Worm (Caenorhabditis elegans): ENCODE data around the gene Y105C5B.3.

Y105C5B.3 gene

ce11 chrIV:15853820-15854426 is 30.1 kb upstream of the Y105C5B.3 start:
- TF ChIP-seq dpl-1 (GFP tag; optimal IDR thresholded peaks at IDR 0.05), result no peak
- no peak for TF ChIP-seq egl-13 (tag; optimal IDR thresholded peaks at IDR 0.05)
- TF ChIP-seq ceh-8 (GFP tag; optimal IDR thresholded peaks at IDR 0.05), result peak; percentile 65
- no peak for TF ChIP-seq fkh-8 (tag; optimal IDR thresholded peaks at IDR 0.05)

- no peak for TF ChIP-seq lin-15B (tag; optimal IDR thresholded peaks at IDR 0.05)
Measured at ce11 chrIV:15861499-15861898, 22.5 kb upstream of the Y105C5B.3 start.

DNA sequence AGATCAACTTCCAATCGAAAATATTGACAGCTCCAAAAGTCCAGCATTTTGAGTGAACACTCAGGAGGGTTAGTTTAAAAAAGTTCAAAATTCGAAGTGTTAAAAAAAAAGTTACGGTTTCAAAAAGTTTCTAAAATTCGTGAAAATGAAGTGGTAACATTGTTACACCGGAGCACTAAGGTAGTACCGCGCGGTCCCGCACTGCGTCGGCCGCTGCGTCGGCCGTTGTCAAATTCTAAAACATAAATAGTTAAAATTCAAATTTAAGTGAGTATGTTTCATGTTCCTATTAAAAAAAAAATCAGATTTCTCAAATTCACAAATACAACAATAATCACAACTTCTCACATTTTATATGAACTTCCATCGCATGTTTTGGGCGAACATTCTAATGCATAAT is 15.7 kb upstream of the Y105C5B.3 start:
- TF ChIP-seq ceh-90 (tag; optimal IDR thresholded peaks at IDR 0.05), result no peak
- no peak for TF ChIP-seq ceh-82 (tag; optimal IDR thresholded peaks at IDR 0.05)
- no peak for TF ChIP-seq sup-37 (GFP tag; optimal IDR thresholded peaks at IDR 0.05)
- no peak for TF ChIP-seq ceh-63 (GFP tag; optimal IDR thresholded peaks at IDR 0.05)
- TF ChIP-seq egl-13 (tag; optimal IDR thresholded peaks at IDR 0.05), result no peak
- TF ChIP-seq ceh-88 (GFP tag; IDR thresholded peaks at IDR 0.05), result no peak
- no peak for TF ChIP-seq ceh-8 (GFP tag; optimal IDR thresholded peaks at IDR 0.05)
- no peak for TF ChIP-seq mef-2 (tag; optimal IDR thresholded peaks at IDR 0.05)
- no peak for TF ChIP-seq lin-39 (tag; optimal IDR thresholded peaks at IDR 0.05)
- no peak for TF ChIP-seq fos-1 (tag; optimal IDR thresholded peaks at IDR 0.05)
- no peak for TF ChIP-seq mab-9 (GFP tag; IDR thresholded peaks at IDR 0.05)
- no peak for TF ChIP-seq unc-130 (tag; optimal IDR thresholded peaks at IDR 0.05)
- no peak for TF ChIP-seq mep-1 (tag; optimal IDR thresholded peaks at IDR 0.05)
- TF ChIP-seq hlh-4 (tag; optimal IDR thresholded peaks at IDR 0.05), result no peak
- no peak for TF ChIP-seq pag-3 (tag; optimal IDR thresholded peaks at IDR 0.05; ENCODE audit: borderline replicate concordance, insufficient read depth)

DNA sequence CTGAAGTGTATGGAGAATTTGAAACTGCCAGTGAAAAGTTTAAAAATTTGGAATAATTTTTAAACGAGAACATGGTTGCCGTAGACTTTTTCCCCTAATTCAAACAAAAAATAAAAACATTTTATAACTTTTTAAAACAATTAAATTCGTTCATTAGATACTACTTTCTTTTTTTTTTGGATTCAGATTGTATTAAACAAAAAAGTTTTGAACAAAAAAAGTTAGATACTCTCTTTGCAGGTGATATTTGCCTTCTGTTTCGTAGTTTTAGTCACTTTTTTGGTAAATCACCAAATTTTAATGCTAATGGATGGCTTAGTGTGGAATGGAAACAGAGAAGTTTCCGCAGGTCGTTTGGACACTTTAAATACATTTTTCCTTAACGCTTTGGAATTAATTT is 13.7 kb upstream of the Y105C5B.3 start, which contains the start of gene Y105C5B.1:
Gene Y105C5B.1, plus strand, starts transcription at position 301 of the 400 bp plus-strand sequence.
- TF ChIP-seq sup-37 (GFP tag; optimal IDR thresholded peaks at IDR 0.05) (no peak), elt-3 (tag; optimal IDR thresholded peaks at IDR 0.05) (no peak)

- TF ChIP-seq unc-62 (GFP tag; optimal IDR thresholded peaks at IDR 0.05), result no peak
- TF ChIP-seq nhr-12 (tag; optimal IDR thresholded peaks at IDR 0.05), result no peak
Measured at ce11 chrIV:15872633-15873032, 11.4 kb upstream of the Y105C5B.3 start, which contains the start of gene gcy-25. Gene gcy-25, plus strand, starts transcription at chrIV:15872933.

ce11 chrIV:15878262-15878661 is 5.8 kb upstream of the Y105C5B.3 start:
- no peak for TF ChIP-seq elt-3 (tag; optimal IDR thresholded peaks at IDR 0.05)
- no peak for TF ChIP-seq elt-2 (tag; optimal IDR thresholded peaks at IDR 0.05)
- TF ChIP-seq nhr-84 (tag; optimal IDR thresholded peaks at IDR 0.05), result no peak
- TF ChIP-seq zip-4 (GFP tag; optimal IDR thresholded peaks at IDR 0.05), result no peak
- TF ChIP-seq sox-4 (tag; optimal IDR thresholded peaks at IDR 0.05), result no peak
- no peak for TF ChIP-seq jun-1 (tag; optimal IDR thresholded peaks at IDR 0.05)
- TF ChIP-seq fos-1 (tag; optimal IDR thresholded peaks at IDR 0.05), result no peak
- no peak for TF ChIP-seq aly-2 (tag; optimal IDR thresholded peaks at IDR 0.05)
- no peak for TF ChIP-seq mep-1 (tag; optimal IDR thresholded peaks at IDR 0.05)
- no peak for TF ChIP-seq lir-3 (tag; optimal IDR thresholded peaks at IDR 0.05; ENCODE audit: poor library complexity)
- no peak for TF ChIP-seq hlh-17 (GFP tag; optimal IDR thresholded peaks at IDR 0.05; ENCODE audit: borderline replicate concordance)
- no peak for TF ChIP-seq unc-86 (tag; optimal IDR thresholded peaks at IDR 0.05)
- TF ChIP-seq efl-3 (GFP tag; optimal IDR thresholded peaks at IDR 0.05), result no peak
- no peak for TF ChIP-seq skn-1 (tag; optimal IDR thresholded peaks at IDR 0.05)
- no peak for TF ChIP-seq egl-27 (tag; optimal IDR thresholded peaks at IDR 0.05)
- no peak for TF ChIP-seq nhr-76 (tag; optimal IDR thresholded peaks at IDR 0.05)
- TF ChIP-seq alr-1 (tag; optimal IDR thresholded peaks at IDR 0.05; ENCODE audit: borderline replicate concordance), result no peak
- no peak for TF ChIP-seq hpl-2 (GFP tag; optimal IDR thresholded peaks at IDR 0.05)
- no peak for TF ChIP-seq lin-35 (GFP tag; optimal IDR thresholded peaks at IDR 0.05)
- TF ChIP-seq fkh-10 (GFP tag; optimal IDR thresholded peaks at IDR 0.05), result no peak

Data from whole organism, L1 larva.